Worm (Caenorhabditis elegans) whole organism, L4/young adult: Measurements from ENCODE around the gene R02F2.8.

Source experiments
- W03F9.2 ChIP-seq: fragments of 150-350 bp; optimal IDR thresholded peaks from 2 replicates; lab custom pipeline; 2014; ENCODE audit warnings: missing biosample characterization, missing genetic modification characterization
- him-1 ChIP-seq: sonication (generic microtip); optimal IDR thresholded peaks from 2 replicates; lab custom pipeline; 2016; ENCODE audit warnings: missing genotype, missing genetic modification reagents, missing genetic modification characterization, missing compliant biosample characterization

DNA sequence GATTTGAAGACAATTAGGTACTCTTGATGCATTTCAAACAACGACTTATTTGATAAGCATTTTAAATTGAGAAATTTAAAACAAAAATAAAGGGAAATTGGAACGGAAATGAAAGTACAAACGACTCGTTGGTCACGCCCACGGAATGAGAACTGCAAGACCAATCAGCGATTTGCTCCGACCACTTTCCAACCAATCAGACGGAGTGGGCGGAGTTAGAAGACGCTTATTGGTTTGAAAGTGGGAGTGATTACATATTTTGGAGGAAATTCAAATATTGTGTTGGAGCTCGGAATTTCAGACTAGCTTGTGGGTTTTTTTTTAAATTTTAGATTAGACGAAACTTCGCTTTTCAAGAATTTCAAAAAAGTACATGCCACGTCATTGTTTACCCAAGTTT is 26.0 kb downstream of the R02F2.8 start:
- TF ChIP-seq W03F9.2 (tag; lab: Kevin White, UChicago) = no peak
- no peak for TF ChIP-seq him-1 (tag; lab: Kevin White, UChicago)
